Worm (Caenorhabditis elegans) whole organism, L4/young adult: ENCODE data around the gene F26G1.9.

Source experiments
- dao-5 ChIP-seq: sonication (generic microtip); optimal IDR thresholded peaks from 2 replicates; lab custom pipeline; 2016; ENCODE audit warnings: missing genotype, missing genetic modification characterization, moderate library complexity, missing compliant biosample characterization
- him-1 ChIP-seq: sonication (generic microtip); optimal IDR thresholded peaks from 2 replicates; lab custom pipeline; 2016; ENCODE audit warnings: missing genotype, missing genetic modification reagents, missing genetic modification characterization, missing compliant biosample characterization

ce11 chrII:4762574-4763285 is 11.1 kb downstream of the F26G1.9 start, which contains the start of gene F26G1.2:
- TF ChIP-seq him-1 (tag; lab: Kevin White, UChicago): no peak
- no peak for TF ChIP-seq dao-5 (tag; lab: Kevin White, UChicago)
